Worm (Caenorhabditis elegans) whole organism, L3 larva: ENCODE data around the gene cec-3.
A peak's percentile ranks its signal among the peaks of the same experiment; 100 is the strongest.

Experiments
- ZK546.5 ChIP-seq: sonication (generic microtip); optimal IDR thresholded peaks from 2 replicates; lab custom pipeline; 2017; ENCODE audit warnings: missing biosample characterization, missing genetic modification characterization
- aly-2 ChIP-seq: fragments of 150-350 bp; optimal IDR thresholded peaks from 2 replicates; lab custom pipeline; 2014; ENCODE audit warnings: missing biosample characterization, missing genetic modification characterization
- ceh-16 ChIP-seq: sonication (generic microtip); optimal IDR thresholded peaks from 2 replicates; lab custom pipeline; 2017; ENCODE audit warnings: missing biosample characterization, missing genetic modification characterization
- ceh-28 ChIP-seq: fragments of 150-350 bp; optimal IDR thresholded peaks from 2 replicates; lab custom pipeline; 2014; ENCODE audit warnings: missing biosample characterization, missing genetic modification reagents, missing genetic modification characterization
- ceh-9 ChIP-seq: sonication (generic microtip); optimal IDR thresholded peaks from 2 replicates; lab custom pipeline; 2018; ENCODE audit warnings: missing biosample characterization, missing genetic modification characterization
- daf-12 ChIP-seq: fragments of 150-350 bp; optimal IDR thresholded peaks from 2 replicates; lab custom pipeline; 2014; ENCODE audit warnings: missing biosample characterization, missing genetic modification reagents, missing genetic modification characterization
- egl-27 ChIP-seq: sonication (generic microtip); optimal IDR thresholded peaks from 4 replicates; lab custom pipeline; 2017; ENCODE audit warnings: missing biosample characterization, missing genetic modification reagents, missing genetic modification characterization
- egl-5 ChIP-seq: fragments of 150-350 bp; optimal IDR thresholded peaks from 2 replicates; lab custom pipeline; 2017; ENCODE audit warnings: missing biosample characterization, missing genetic modification reagents, missing genetic modification characterization, inconsistent platforms
- elt-2 ChIP-seq: sonication (generic microtip); optimal IDR thresholded peaks from 2 replicates; lab custom pipeline; 2016; ENCODE audit warnings: missing genetic modification reagents, mild to moderate bottlenecking, missing genetic modification characterization, missing compliant biosample characterization
- elt-3 ChIP-seq, 3 experiments: fragments of 150-350 bp in 1 of 3; sonication (generic microtip) in 2 of 3; optimal IDR thresholded peaks; 2 replicates in 2 of 3; 4 replicates in 1 of 3; lab custom pipeline; 2014 to 2017; ENCODE audit warnings: missing biosample characterization in 3 of 3, missing genetic modification characterization in 3 of 3
- eor-1 ChIP-seq, 2 experiments: fragments of 150-350 bp; optimal IDR thresholded peaks; 2 replicates each; lab custom pipeline; 2014 to 2018; ENCODE audit warnings: missing biosample characterization in 2 of 2, missing genetic modification characterization in 2 of 2
- fkh-10 ChIP-seq: sonication (generic microtip); optimal IDR thresholded peaks from 2 replicates; lab custom pipeline; 2017; ENCODE audit warnings: missing biosample characterization, missing genetic modification reagents, missing genetic modification characterization
- fos-1 ChIP-seq: fragments of 150-350 bp; optimal IDR thresholded peaks from 2 replicates; lab custom pipeline; 2014; ENCODE audit warnings: missing biosample characterization, missing genetic modification characterization
- hmg-11 ChIP-seq: sonication (generic microtip); optimal IDR thresholded peaks from 2 replicates; lab custom pipeline; 2016; ENCODE audit warnings: missing genetic modification characterization, missing compliant biosample characterization
- jun-1 ChIP-seq: fragments of 150-350 bp; optimal IDR thresholded peaks from 2 replicates; lab custom pipeline; 2014; ENCODE audit warnings: missing biosample characterization, missing genetic modification reagents, missing genetic modification characterization
- lin-15B ChIP-seq: fragments of 150-350 bp; optimal IDR thresholded peaks from 2 replicates; lab custom pipeline; 2014; ENCODE audit warnings: missing biosample characterization, missing genetic modification characterization
- lin-39 ChIP-seq: fragments of 150-350 bp; optimal IDR thresholded peaks from 2 replicates; lab custom pipeline; 2018; ENCODE audit warnings: missing biosample characterization, missing genetic modification reagents, missing genetic modification characterization
- lsy-12 ChIP-seq: sonication (generic microtip); optimal IDR thresholded peaks from 2 replicates; lab custom pipeline; 2016; ENCODE audit warnings: mild to moderate bottlenecking, missing genetic modification characterization, missing compliant biosample characterization
- mdl-1 ChIP-seq: fragments of 150-350 bp; optimal IDR thresholded peaks from 2 replicates; lab custom pipeline; 2014; ENCODE audit warnings: missing biosample characterization, missing genetic modification characterization
- mml-1 ChIP-seq: fragments of 150-350 bp; sonication (generic microtip); optimal IDR thresholded peaks from 3 replicates; lab custom pipeline; 2014; ENCODE audit warnings: missing biosample characterization, missing genetic modification characterization
- nfya-1 ChIP-seq: sonication (generic microtip); optimal IDR thresholded peaks from 2 replicates; lab custom pipeline; 2017; ENCODE audit warnings: missing genetic modification characterization, mild to moderate bottlenecking, missing compliant biosample characterization, antibody characterized with exemption, moderate library complexity; ENCODE audit not compliant: insufficient read depth
- nhr-11 ChIP-seq: fragments of 150-350 bp; optimal IDR thresholded peaks from 2 replicates; lab custom pipeline; 2014; ENCODE audit warnings: missing biosample characterization, missing genetic modification characterization
- nhr-12 ChIP-seq: fragments of 150-350 bp; optimal IDR thresholded peaks from 2 replicates; lab custom pipeline; 2014; ENCODE audit warnings: missing biosample characterization, missing genetic modification characterization
- nhr-23 ChIP-seq: fragments of 150-350 bp; optimal IDR thresholded peaks from 2 replicates; lab custom pipeline; 2014; ENCODE audit warnings: missing biosample characterization, missing genetic modification reagents, missing genetic modification characterization
- nhr-237 ChIP-seq: fragments of 150-350 bp; optimal IDR thresholded peaks from 2 replicates; lab custom pipeline; 2014; ENCODE audit warnings: missing biosample characterization, missing genetic modification characterization
- nhr-25 ChIP-seq: sonication (generic microtip); optimal IDR thresholded peaks from 2 replicates; lab custom pipeline; 2017; ENCODE audit warnings: missing biosample characterization, missing genetic modification characterization
- nhr-28 ChIP-seq: fragments of 150-350 bp; optimal IDR thresholded peaks from 2 replicates; lab custom pipeline; 2014; ENCODE audit warnings: missing biosample characterization, missing genetic modification characterization
- nhr-43 ChIP-seq: sonication (generic microtip); optimal IDR thresholded peaks from 2 replicates; lab custom pipeline; 2016; ENCODE audit warnings: mild to moderate bottlenecking, missing genetic modification characterization, missing compliant biosample characterization; ENCODE audit not compliant: poor library complexity, severe bottlenecking
- nhr-67 ChIP-seq: fragments of 150-350 bp; optimal IDR thresholded peaks from 2 replicates; lab custom pipeline; 2014; ENCODE audit warnings: missing biosample characterization, missing genetic modification characterization
- nhr-77 ChIP-seq: fragments of 150-350 bp; optimal IDR thresholded peaks from 2 replicates; lab custom pipeline; 2014; ENCODE audit warnings: missing biosample characterization, missing genetic modification characterization
- pha-4 ChIP-seq: fragments of 150-350 bp; optimal IDR thresholded peaks from 2 replicates; lab custom pipeline; 2014; ENCODE audit warnings: missing biosample characterization, missing genetic modification reagents, missing genetic modification characterization
- sea-2 ChIP-seq: fragments of 150-350 bp; sonication (generic microtip); optimal IDR thresholded peaks from 4 replicates; lab custom pipeline; 2014; ENCODE audit warnings: missing biosample characterization, missing genetic modification reagents, missing genetic modification characterization
- snpc-4 ChIP-seq: fragments of 150-350 bp; optimal IDR thresholded peaks from 2 replicates; lab custom pipeline; 2014; ENCODE audit warnings: missing biosample characterization, missing genetic modification characterization
- tbx-2 ChIP-seq: sonication (generic microtip); optimal IDR thresholded peaks from 2 replicates; lab custom pipeline; 2016; ENCODE audit warnings: mild to moderate bottlenecking, missing genetic modification characterization, missing compliant biosample characterization
- unc-39 ChIP-seq: sonication (generic microtip); optimal IDR thresholded peaks from 4 replicates; lab custom pipeline; 2017; ENCODE audit warnings: missing biosample characterization, missing genetic modification characterization
- zag-1 ChIP-seq: fragments of 150-350 bp; optimal IDR thresholded peaks from 2 replicates; lab custom pipeline; 2014; ENCODE audit warnings: missing biosample characterization, missing genetic modification characterization
- ztf-11 ChIP-seq: fragments of 150-350 bp; optimal IDR thresholded peaks from 2 replicates; lab custom pipeline; 2014; ENCODE audit warnings: missing biosample characterization, missing genetic modification characterization

cec-3 gene

ce11 chrII:7884898-7885297, 27.5 kb upstream of the cec-3 start:
- TF ChIP-seq mml-1 (tag; lab: Kevin White, UChicago) = no peak
- TF ChIP-seq lin-39 = peak; percentile 60
- TF ChIP-seq nfya-1 = peak; percentile 74
- no peak for TF ChIP-seq nhr-28
- TF ChIP-seq snpc-4 = no peak
- TF ChIP-seq nhr-67 (tag; lab: Kevin White, UChicago) = no peak
- no peak for TF ChIP-seq elt-2 (tag; lab: Kevin White, UChicago)
- peak; percentile 18 for TF ChIP-seq hmg-11 (tag; lab: Kevin White, UChicago)
- no peak for TF ChIP-seq mdl-1 (tag; lab: Kevin White, UChicago)
- no peak for TF ChIP-seq lsy-12 (tag; lab: Kevin White, UChicago)
- no peak for TF ChIP-seq pha-4 (tag; lab: Kevin White, UChicago)
- peak; percentile 40 for TF ChIP-seq sea-2
- no peak for TF ChIP-seq nhr-77 (tag; lab: Kevin White, UChicago)
- TF ChIP-seq zag-1 (tag; lab: Kevin White, UChicago) = no peak
- TF ChIP-seq nhr-11 (tag; lab: Kevin White, UChicago) = no peak
- no peak for TF ChIP-seq nhr-237 (tag; lab: Kevin White, UChicago)
- TF ChIP-seq nhr-12 (tag; lab: Kevin White, UChicago) = no peak
- no peak for TF ChIP-seq aly-2
- TF ChIP-seq fkh-10 = peak; percentile 31
- TF ChIP-seq daf-12 (tag; lab: Kevin White, UChicago) = no peak
- no peak for TF ChIP-seq ceh-16 (tag; lab: Kevin White, UChicago)
- TF ChIP-seq jun-1 (tag; lab: Kevin White, UChicago) = no peak
- TF ChIP-seq nhr-43 (tag; lab: Kevin White, UChicago) = no peak
- no peak for TF ChIP-seq tbx-2 (tag; lab: Kevin White, UChicago)

ce11 chrII:7880373-7880862, 23.0 kb upstream of the cec-3 start, which contains the start of gene perm-1:
Gene perm-1 (plus strand): TSS chrII:7880812.
- no peak for TF ChIP-seq nhr-12 (tag; lab: Kevin White, UChicago)
- no peak for TF ChIP-seq ceh-16 (tag; lab: Kevin White, UChicago)
- TF ChIP-seq, all 47 proteins: peak for 0

ce11 chrII:7879266-7879718, 21.9 kb upstream of the cec-3 start, which contains the start of the genes vha-4 and T01H3.5:
Gene vha-4 (minus strand): TSS chrII:7879316.
Gene T01H3.5 (plus strand): TSS chrII:7879616.
- TF ChIP-seq nhr-77 (tag; lab: Kevin White, UChicago) = no peak
- peak; percentile 4 for TF ChIP-seq lin-15B (tag; lab: Kevin White, UChicago)
- TF ChIP-seq mdl-1 (tag; lab: Kevin White, UChicago) = no peak
- TF ChIP-seq hmg-11 (tag; lab: Kevin White, UChicago) = peak; percentile 52
- TF ChIP-seq nfya-1 = no peak

ce11 chrII:7877744-7878468, 20.5 kb upstream of the cec-3 start, which contains the start of gene T01H3.2:
Gene T01H3.2 (minus strand): TSS chrII:7877994.
- TF ChIP-seq ceh-28 (tag; lab: Kevin White, UChicago) (no peak), ZK546.5 (no peak), tbx-2 (tag; lab: Kevin White, UChicago) (no peak), fos-1 (tag; lab: Kevin White, UChicago) (no peak), lin-39 (no peak), egl-5 (tag; lab: Kevin White, UChicago) (no peak), nhr-237 (tag; lab: Kevin White, UChicago) (no peak), eor-1 (tag; optimal IDR thresholded peaks at IDR 0.05; lab: Kevin White, UChicago) (no peak), egl-27 (tag; lab: Kevin White, UChicago) (no peak), nhr-28 (no peak), nhr-23 (tag; lab: Kevin White, UChicago) (peak; percentile 15), lsy-12 (tag; lab: Kevin White, UChicago) (no peak), elt-2 (tag; lab: Kevin White, UChicago) (peak; percentile 18), nhr-67 (tag; lab: Kevin White, UChicago) (no peak), nhr-25 (tag; lab: Kevin White, UChicago) (no peak), ztf-11 (tag; lab: Kevin White, UChicago) (no peak), lin-15B (tag; lab: Kevin White, UChicago) (no peak), snpc-4 (no peak), ceh-9 (tag; lab: Kevin White, UChicago) (no peak), daf-12 (tag; lab: Kevin White, UChicago) (no peak), zag-1 (tag; lab: Kevin White, UChicago) (no peak), nhr-43 (tag; lab: Kevin White, UChicago) (peak; percentile 13), elt-3 (tag; optimal IDR thresholded peaks at IDR 0.05; lab: Kevin White, UChicago) (no peak), unc-39 (tag; lab: Kevin White, UChicago) (no peak), nfya-1 (no peak)
- TF ChIP-seq, all 47 proteins: peak for 3
